Worm (Caenorhabditis elegans) whole organism, mixed stage, embryonic: Measurements from ENCODE around the gene rde-12.

Experiments used
- ceh-43 ChIP-seq: fragments of 200-800 bp; sonication (Bioruptor generic); optimal IDR thresholded peaks from 2 replicates; lab custom pipeline; 2018; ENCODE audit warnings: mild to moderate bottlenecking, missing genetic modification characterization, moderate library complexity, missing compliant biosample characterization
- ces-1 ChIP-seq: fragments of 150-350 bp; optimal IDR thresholded peaks from 2 replicates; lab custom pipeline; 2014; ENCODE audit warnings: missing biosample characterization, missing genetic modification reagents, missing genetic modification characterization
- elt-3 ChIP-seq: fragments of 150-350 bp; optimal IDR thresholded peaks from 2 replicates; lab custom pipeline; 2014; ENCODE audit warnings: missing biosample characterization, missing genetic modification characterization
- hlh-1 ChIP-seq: fragments of 150-350 bp; optimal IDR thresholded peaks from 2 replicates; lab custom pipeline; 2014; ENCODE audit warnings: missing biosample characterization, missing genetic modification reagents, missing genetic modification characterization
- lin-32 ChIP-seq: fragments of 200-800 bp; sonication (Bioruptor generic); optimal IDR thresholded peaks from 2 replicates; lab custom pipeline; 2018; ENCODE audit warnings: mild to moderate bottlenecking, missing genetic modification characterization, missing compliant biosample characterization
- mab-5 ChIP-seq: fragments of 150-350 bp; optimal IDR thresholded peaks from 2 replicates; lab custom pipeline; 2014; ENCODE audit warnings: missing biosample characterization, missing genetic modification characterization
- nhr-12 ChIP-seq: fragments of 150-350 bp; optimal IDR thresholded peaks from 2 replicates; lab custom pipeline; 2014; ENCODE audit warnings: missing biosample characterization, missing genetic modification characterization
- nhr-2 ChIP-seq: fragments of 150-350 bp; optimal IDR thresholded peaks from 2 replicates; lab custom pipeline; 2014; ENCODE audit warnings: missing biosample characterization, missing genetic modification characterization
- nhr-237 ChIP-seq: fragments of 150-350 bp; optimal IDR thresholded peaks from 2 replicates; lab custom pipeline; 2014; ENCODE audit warnings: missing biosample characterization, missing genetic modification characterization
- sptf-1 ChIP-seq: sonication (generic microtip); optimal IDR thresholded peaks from 2 replicates; lab custom pipeline; 2017; ENCODE audit warnings: mild to moderate bottlenecking, missing genetic modification characterization, moderate library complexity, missing compliant biosample characterization
- unc-120 ChIP-seq: sonication (generic microtip); optimal IDR thresholded peaks from 2 replicates; lab custom pipeline; 2017; ENCODE audit warnings: missing genetic modification characterization, missing compliant biosample characterization; ENCODE audit not compliant: poor library complexity, severe bottlenecking
- unc-39 ChIP-seq: fragments of 150-350 bp; optimal IDR thresholded peaks from 2 replicates; lab custom pipeline; 2014; ENCODE audit warnings: missing biosample characterization, missing genetic modification characterization
- unc-62 ChIP-seq: fragments of 150-350 bp; optimal IDR thresholded peaks from 2 replicates; lab custom pipeline; 2014; ENCODE audit warnings: missing biosample characterization, missing genetic modification reagents, missing genetic modification characterization

- no peak for TF ChIP-seq hlh-1 (tag; lab: Kevin White, UChicago)
- TF ChIP-seq ceh-43 (GFP tag; lab: Kevin White, UChicago) = no peak
- TF ChIP-seq lin-32 (GFP tag; lab: Kevin White, UChicago) = no peak
- no peak for TF ChIP-seq unc-62 (GFP tag; lab: Kevin White, UChicago)
- no peak for TF ChIP-seq elt-3 (tag; lab: Kevin White, UChicago)
- no peak for TF ChIP-seq nhr-2 (tag; lab: Kevin White, UChicago)
- no peak for TF ChIP-seq unc-39 (tag; lab: Kevin White, UChicago)
- no peak for TF ChIP-seq mab-5 (tag; lab: Kevin White, UChicago)
- TF ChIP-seq nhr-12 (tag; lab: Kevin White, UChicago) = no peak
- no peak for TF ChIP-seq sptf-1 (tag; lab: Kevin White, UChicago)
- no peak for TF ChIP-seq ces-1
- no peak for TF ChIP-seq unc-120 (tag; lab: Kevin White, UChicago)
- no peak for TF ChIP-seq nhr-237 (tag; lab: Kevin White, UChicago)
Observed at ce11 chrV:13624424-13624823, 40.8 kb upstream of the rde-12 start, which contains the start of gene F53F4.11.
